Worm (Caenorhabditis elegans) whole organism, mixed stage, embryonic: ENCODE results near the gene rps-22.

Experiments used
- ceh-43 ChIP-seq: fragments of 200-800 bp; sonication (Bioruptor generic); optimal IDR thresholded peaks from 2 replicates; lab custom pipeline; 2018; ENCODE audit warnings: mild to moderate bottlenecking, missing genetic modification characterization, moderate library complexity, missing compliant biosample characterization
- flh-1 ChIP-seq: fragments of 200-800 bp; sonication (Bioruptor generic); optimal IDR thresholded peaks from 2 replicates; lab custom pipeline; 2018; ENCODE audit warnings: mild to moderate bottlenecking, missing genetic modification characterization, moderate library complexity, missing compliant biosample characterization
- lin-32 ChIP-seq: fragments of 200-800 bp; sonication (Bioruptor generic); optimal IDR thresholded peaks from 2 replicates; lab custom pipeline; 2018; ENCODE audit warnings: mild to moderate bottlenecking, missing genetic modification characterization, missing compliant biosample characterization
- lsy-2 ChIP-seq: fragments of 150-350 bp; optimal IDR thresholded peaks from 2 replicates; lab custom pipeline; 2014; ENCODE audit warnings: missing biosample characterization, missing genetic modification characterization
- mep-1 ChIP-seq: fragments of 150-350 bp; optimal IDR thresholded peaks from 2 replicates; lab custom pipeline; 2017; ENCODE audit warnings: missing biosample characterization, missing genetic modification reagents, missing genetic modification characterization, inconsistent platforms
- nhr-28 ChIP-seq: fragments of 150-350 bp; optimal IDR thresholded peaks from 2 replicates; lab custom pipeline; 2014; ENCODE audit warnings: missing biosample characterization, missing genetic modification characterization
- nhr-76 ChIP-seq: sonication (generic microtip); optimal IDR thresholded peaks from 2 replicates; lab custom pipeline; 2017; ENCODE audit warnings: missing biosample characterization, missing genetic modification characterization
- pha-4 ChIP-seq: fragments of 150-350 bp; optimal IDR thresholded peaks from 2 replicates; lab custom pipeline; 2018; ENCODE audit warnings: missing biosample characterization, missing genetic modification reagents, missing genetic modification characterization
- snpc-4 ChIP-seq: fragments of 150-350 bp; optimal IDR thresholded peaks from 2 replicates; lab custom pipeline; 2014; ENCODE audit warnings: missing biosample characterization, missing genetic modification characterization
- sptf-1 ChIP-seq: sonication (generic microtip); optimal IDR thresholded peaks from 2 replicates; lab custom pipeline; 2017; ENCODE audit warnings: mild to moderate bottlenecking, missing genetic modification characterization, moderate library complexity, missing compliant biosample characterization
- unc-39 ChIP-seq: fragments of 150-350 bp; optimal IDR thresholded peaks from 2 replicates; lab custom pipeline; 2014; ENCODE audit warnings: missing biosample characterization, missing genetic modification characterization
- unc-62 ChIP-seq: fragments of 150-350 bp; optimal IDR thresholded peaks from 2 replicates; lab custom pipeline; 2014; ENCODE audit warnings: missing biosample characterization, missing genetic modification reagents, missing genetic modification characterization

ce11 chrIII:1903966-1904365 lies 46.4 kb upstream of the rps-22 start:
- TF ChIP-seq nhr-28 (tag; lab: Kevin White, UChicago), result no peak
- TF ChIP-seq snpc-4 (tag; lab: Kevin White, UChicago), result no peak
- TF ChIP-seq nhr-76 (tag; lab: Kevin White, UChicago), result no peak
- TF ChIP-seq flh-1 (GFP tag; lab: Kevin White, UChicago), result no peak
- TF ChIP-seq pha-4, result no peak
- TF ChIP-seq lsy-2, result no peak
- TF ChIP-seq unc-62 (GFP tag; lab: Kevin White, UChicago), result no peak
- no peak for TF ChIP-seq mep-1 (tag; lab: Kevin White, UChicago)
- TF ChIP-seq ceh-43 (GFP tag; lab: Kevin White, UChicago), result no peak
- no peak for TF ChIP-seq lin-32 (GFP tag; lab: Kevin White, UChicago)
- TF ChIP-seq unc-39 (tag; lab: Kevin White, UChicago), result no peak
- no peak for TF ChIP-seq sptf-1
